Worm (Caenorhabditis elegans): ENCODE measurements around the gene tnt-3.

The tnt-3 gene

DNA sequence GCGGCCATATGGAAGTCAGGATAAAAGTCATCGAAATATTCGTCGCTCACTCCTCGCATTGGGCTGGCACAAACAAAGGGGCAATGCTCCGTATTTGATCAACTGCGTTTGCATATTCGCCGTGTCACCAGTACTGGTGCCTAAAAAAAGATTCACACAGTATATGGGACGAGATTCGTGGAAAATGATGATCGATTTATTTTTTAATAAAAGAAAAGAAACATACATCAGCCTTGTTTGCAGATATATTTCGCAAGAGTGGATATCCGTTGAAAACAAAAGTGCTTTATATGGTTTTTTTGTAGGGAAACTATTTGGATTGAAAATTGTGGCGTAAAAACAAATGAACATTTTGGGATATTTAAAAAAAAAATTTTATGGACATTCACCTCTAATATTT, 47.2 kb downstream of the tnt-3 start, which contains the start of gene latd-1:
TSS of gene latd-1 (minus strand) at position 101 of the 400 bp plus-strand sequence.
- TF ChIP-seq flt-1 (GFP tag; IDR thresholded peaks at IDR 0.05) (no peak), cog-1 (tag; optimal IDR thresholded peaks at IDR 0.05) (no peak), klf-2 (GFP tag; conservative IDR thresholded peaks at IDR 0.05) (no peak), ref-1 (GFP tag; conservative IDR thresholded peaks at IDR 0.05) (no peak), ztf-23 (GFP tag; IDR thresholded peaks at IDR 0.05) (no peak), tab-1 (GFP tag; IDR thresholded peaks at IDR 0.05) (no peak), med-1 (GFP tag; optimal IDR thresholded peaks at IDR 0.05; ENCODE audit: insufficient read depth) (no peak), T22C8.4 (GFP tag; IDR thresholded peaks at IDR 0.05) (no peak; the same call in 1 of the 2 replicates), ztf-29 (GFP tag; IDR thresholded peaks at IDR 0.05) (no peak)

DNA sequence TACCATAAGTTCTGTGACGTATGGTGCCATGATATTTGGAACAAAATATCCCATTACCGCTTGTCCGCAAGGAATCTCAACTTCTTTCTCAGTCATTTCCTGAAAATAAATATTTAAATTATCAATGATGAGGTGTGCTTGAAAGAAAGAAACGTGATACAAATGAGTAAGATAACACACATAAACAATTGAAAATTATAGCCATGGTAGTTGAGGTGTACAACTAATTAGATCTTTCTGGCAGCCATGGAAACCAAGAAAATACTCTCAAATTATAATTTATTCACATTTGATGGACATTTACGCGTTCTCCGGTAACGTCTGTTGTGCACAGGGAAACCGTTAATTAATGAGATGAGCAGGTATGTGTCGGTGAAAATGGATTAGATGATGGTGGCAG, 52.6 kb downstream of the tnt-3 start, which contains the start of gene C39D10.5:
TSS of gene C39D10.5 (minus strand) at position 101 of the 400 bp plus-strand sequence.
- TF ChIP-seq tab-1 (GFP tag; IDR thresholded peaks at IDR 0.05) (no peak), ztf-23 (GFP tag; IDR thresholded peaks at IDR 0.05) (no peak), cog-1 (tag; optimal IDR thresholded peaks at IDR 0.05) (no peak), ztf-29 (GFP tag; IDR thresholded peaks at IDR 0.05) (no peak), T22C8.4 (GFP tag; IDR thresholded peaks at IDR 0.05) (no peak), ref-1 (GFP tag; conservative IDR thresholded peaks at IDR 0.05) (no peak), klf-2 (GFP tag; conservative IDR thresholded peaks at IDR 0.05) (no peak), flt-1 (GFP tag; IDR thresholded peaks at IDR 0.05) (no peak), med-1 (GFP tag; optimal IDR thresholded peaks at IDR 0.05; ENCODE audit: insufficient read depth) (no peak)

DNA sequence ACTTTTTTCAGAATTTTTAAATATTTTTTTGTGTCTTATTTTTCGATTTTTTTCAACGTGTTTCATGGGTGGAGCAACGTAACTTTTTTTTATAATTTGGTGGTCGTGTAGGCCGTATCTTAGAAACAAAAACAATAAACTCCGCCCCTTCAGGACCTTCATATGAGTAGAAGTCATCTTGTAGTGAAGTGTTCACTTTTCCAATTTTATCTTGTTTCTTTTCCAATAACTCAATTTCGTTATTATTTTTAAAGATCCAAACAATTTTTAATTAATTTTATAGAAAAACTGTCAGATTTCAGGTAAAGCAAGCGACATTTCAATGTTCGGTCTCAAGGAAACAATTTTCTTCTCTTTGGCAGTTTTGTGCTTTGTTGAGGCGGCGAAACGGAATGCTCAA, 56.0 kb downstream of the tnt-3 start, which contains the start of gene C39D10.2:
TSS of gene C39D10.2 (plus strand) at position 301 of the 400 bp plus-strand sequence.
- no peak for TF ChIP-seq ref-1 (GFP tag; conservative IDR thresholded peaks at IDR 0.05)
- no peak for TF ChIP-seq cog-1 (tag; optimal IDR thresholded peaks at IDR 0.05)
- no peak for TF ChIP-seq flt-1 (GFP tag; IDR thresholded peaks at IDR 0.05)

All from whole organism, midembryonic.